Worm (Caenorhabditis elegans) whole organism, midembryonic: Measurements from ENCODE around the gene rol-3.

Experiments
- cog-1 ChIP-seq: sonication (generic microtip); optimal IDR thresholded peaks from 2 replicates; lab custom pipeline; 2016; ENCODE audit warnings: missing genetic modification characterization, missing compliant biosample characterization
- flt-1 ChIP-seq: fragments of 200-800 bp; sonication (Bioruptor generic); IDR thresholded peaks from 2 replicates; pipeline ENCODE4 v1.3.6; 2022; ENCODE audit warnings: missing genetic modification characterization, missing compliant biosample characterization
- klf-2 ChIP-seq: fragments of 200-800 bp; sonication (Bioruptor generic); conservative IDR thresholded peaks from 2 replicates; pipeline ENCODE4 v1.3.6; 2022; ENCODE audit warnings: missing genetic modification reagents, missing genetic modification characterization, missing compliant biosample characterization
- ztf-29 ChIP-seq: fragments of 200-800 bp; sonication (Bioruptor generic); IDR thresholded peaks from 2 replicates; pipeline ENCODE4 v1.3.6; 2022; ENCODE audit warnings: missing genetic modification reagents, missing genetic modification characterization, missing compliant biosample characterization

DNA sequence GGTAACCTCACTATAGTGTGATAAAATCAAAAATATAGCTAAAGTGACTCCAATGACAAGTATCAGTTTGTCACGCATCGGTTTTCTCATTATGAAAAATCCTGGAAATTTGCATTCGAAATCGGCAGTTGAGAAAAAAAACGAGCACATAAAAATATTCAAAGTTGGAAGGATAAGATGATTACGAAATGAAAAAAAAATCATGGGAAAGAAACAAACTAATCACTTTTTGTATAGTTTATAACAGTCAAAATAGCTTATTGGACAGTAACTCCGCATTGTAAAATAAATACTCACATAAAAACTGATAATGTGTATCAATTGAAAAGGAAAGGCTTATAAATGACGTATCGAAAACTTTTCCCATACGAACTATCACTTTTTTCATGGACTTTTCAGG, 4.6 kb upstream of the rol-3 start, which contains the start of gene C16D9.4:
- TF ChIP-seq klf-2 (no peak), ztf-29 (GFP tag; lab: Robert Waterston, UW) (no peak), cog-1 (tag; lab: Kevin White, UChicago) (no peak), flt-1 (no peak)
